Worm (Caenorhabditis elegans): Measurements from ENCODE around the gene xnd-1.

Gene xnd-1

DNA sequence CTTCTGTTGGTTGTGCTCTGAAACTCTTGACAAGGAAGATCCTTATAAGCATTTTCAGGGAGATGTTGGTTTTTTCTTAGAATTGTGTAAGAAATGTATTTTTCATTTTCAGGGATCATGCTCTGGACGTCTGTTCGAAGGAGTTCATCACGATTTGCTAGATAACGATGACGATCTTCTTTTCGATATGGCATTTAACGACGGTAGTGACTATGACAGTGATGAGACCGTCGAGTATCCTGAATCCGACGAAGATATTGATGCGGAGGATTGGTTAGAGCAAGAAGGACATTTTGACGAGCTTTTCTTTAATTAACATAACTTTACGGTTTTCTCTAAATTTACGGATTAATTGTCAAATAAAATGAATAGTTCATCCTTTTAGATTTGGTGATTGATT lies 15.5 kb upstream of the xnd-1 start:
- TF ChIP-seq aha-1 (tag; optimal IDR thresholded peaks at IDR 0.05) (no peak), lir-3 (tag; optimal IDR thresholded peaks at IDR 0.05; ENCODE audit: poor library complexity) (no peak), aly-2 (tag; optimal IDR thresholded peaks at IDR 0.05) (peak; percentile 27), ceh-90 (tag; optimal IDR thresholded peaks at IDR 0.05) (no peak)

- peak; percentile 65 for TF ChIP-seq nhr-19 (GFP tag; conservative IDR thresholded peaks at IDR 0.05)
- peak; percentile 32 for TF ChIP-seq snpc-4 (tag; optimal IDR thresholded peaks at IDR 0.05)
- TF ChIP-seq lin-39 (tag; optimal IDR thresholded peaks at IDR 0.05): no peak
- TF ChIP-seq unc-62 (GFP tag; optimal IDR thresholded peaks at IDR 0.05): no peak
- TF ChIP-seq nhr-90 (tag; optimal IDR thresholded peaks at IDR 0.05; ENCODE audit: poor library complexity): peak; percentile 34
- TF ChIP-seq ama-1 (optimal IDR thresholded peaks at IDR 0.05): no peak
- no peak for TF ChIP-seq egl-27 (tag; optimal IDR thresholded peaks at IDR 0.05)
- TF ChIP-seq dsc-1 (tag; optimal IDR thresholded peaks at IDR 0.05): peak; percentile 45
- no peak for TF ChIP-seq mef-2 (tag; optimal IDR thresholded peaks at IDR 0.05)
- TF ChIP-seq nhr-12 (tag; optimal IDR thresholded peaks at IDR 0.05): no peak
- no peak for TF ChIP-seq sox-4 (tag; optimal IDR thresholded peaks at IDR 0.05)
- no peak for TF ChIP-seq C34B4.2 (tag; optimal IDR thresholded peaks at IDR 0.05)
- TF ChIP-seq ceh-90 (tag; optimal IDR thresholded peaks at IDR 0.05): no peak
- no peak for TF ChIP-seq alr-1 (tag; optimal IDR thresholded peaks at IDR 0.05; ENCODE audit: borderline replicate concordance)
- no peak for TF ChIP-seq mep-1 (tag; optimal IDR thresholded peaks at IDR 0.05)
- no peak for TF ChIP-seq fkh-10 (GFP tag; optimal IDR thresholded peaks at IDR 0.05)
- peak; percentile 22 for TF ChIP-seq jun-1 (tag; optimal IDR thresholded peaks at IDR 0.05)
- TF ChIP-seq unc-130 (tag; optimal IDR thresholded peaks at IDR 0.05): peak; percentile 78
- peak in 1 of 2 experiments; percentile 46 for TF ChIP-seq mdl-1 (tag; optimal IDR thresholded peaks at IDR 0.05)
- TF ChIP-seq blmp-1 (tag; optimal IDR thresholded peaks at IDR 0.05): no peak
- TF ChIP-seq elt-2 (tag; optimal IDR thresholded peaks at IDR 0.05): peak; percentile 2
- no peak for TF ChIP-seq ztf-4 (tag; optimal IDR thresholded peaks at IDR 0.05)
- TF ChIP-seq pqm-1 (tag; optimal IDR thresholded peaks at IDR 0.05): no peak
- TF ChIP-seq lin-14 (GFP tag; optimal IDR thresholded peaks at IDR 0.05): peak; percentile 75
- peak; percentile 61 for TF ChIP-seq lin-15B (tag; optimal IDR thresholded peaks at IDR 0.05)
- peak; percentile 81 to 83 for TF ChIP-seq efl-1 (optimal IDR thresholded peaks at IDR 0.05)
- peak; percentile 76 to 97 for TF ChIP-seq efl-1 (GFP tag; optimal IDR thresholded peaks at IDR 0.05 in 1 of 2)
- no peak for TF ChIP-seq zip-4 (GFP tag; optimal IDR thresholded peaks at IDR 0.05)
- no peak for TF ChIP-seq ceh-63 (GFP tag; optimal IDR thresholded peaks at IDR 0.05)
- peak; percentile 42 for TF ChIP-seq irx-1 (tag; optimal IDR thresholded peaks at IDR 0.05)
- TF ChIP-seq unc-98 (GFP tag; IDR thresholded peaks at IDR 0.05): no peak
- no peak for TF ChIP-seq ztf-11 (tag; optimal IDR thresholded peaks at IDR 0.05)
- TF ChIP-seq C16A3.4 (tag; optimal IDR thresholded peaks at IDR 0.05): peak; percentile 67
- peak; percentile 69 for TF ChIP-seq unc-86 (tag; optimal IDR thresholded peaks at IDR 0.05)
- no peak for TF ChIP-seq mab-9 (GFP tag; IDR thresholded peaks at IDR 0.05)
- TF ChIP-seq swsn-7 (tag; optimal IDR thresholded peaks at IDR 0.05): peak; percentile 66
- peak; percentile 72 for TF ChIP-seq fkh-8 (tag; optimal IDR thresholded peaks at IDR 0.05)
- TF ChIP-seq hlh-4 (tag; optimal IDR thresholded peaks at IDR 0.05): no peak
- TF ChIP-seq fos-1 (tag; optimal IDR thresholded peaks at IDR 0.05): peak; percentile 43
- peak; percentile 8 for TF ChIP-seq egl-13 (tag; optimal IDR thresholded peaks at IDR 0.05)
- no peak for TF ChIP-seq sptf-1 (tag; optimal IDR thresholded peaks at IDR 0.05)
- TF ChIP-seq isw-1 (GFP tag; IDR thresholded peaks at IDR 0.05): peak; percentile 76
- TF ChIP-seq nhr-76 (tag; optimal IDR thresholded peaks at IDR 0.05): no peak
- peak; percentile 73 for TF ChIP-seq nhr-85 (tag)
- no peak for TF ChIP-seq pag-3 (tag; optimal IDR thresholded peaks at IDR 0.05; ENCODE audit: borderline replicate concordance, insufficient read depth)
- no peak for TF ChIP-seq hlh-17 (GFP tag; optimal IDR thresholded peaks at IDR 0.05; ENCODE audit: borderline replicate concordance)
- peak; percentile 78 for TF ChIP-seq snu-23 (GFP tag; optimal IDR thresholded peaks at IDR 0.05)
- no peak for TF ChIP-seq Y116A8C.19 (tag; optimal IDR thresholded peaks at IDR 0.05; ENCODE audit: borderline replicate concordance)
- TF ChIP-seq rnt-1 (tag; optimal IDR thresholded peaks at IDR 0.05): peak; percentile 73
Observed at ce11 chrIII:5591668-5592149, 12.6 kb upstream of the xnd-1 start, which contains the start of the genes ddx-15 and ucr-1. TSS of gene ddx-15 (minus strand) at chrIII:5591718. TSS of gene ucr-1 (plus strand) at chrIII:5592135.
